Fruit fly (Drosophila melanogaster) whole organism, wandering third instar larva: ENCODE measurements around the gene Unc50.

ENCODE experiments used
- Abd-B ChIP-seq: fragments of >200 bp; optimal IDR thresholded peaks from 2 replicates; lab custom pipeline; 2017; ENCODE audit warnings: missing biosample characterization, missing genetic modification characterization
- CG32264 ChIP-seq: fragments of 200-800 bp; sonication (Bioruptor generic); optimal IDR thresholded peaks from 2 replicates; lab custom pipeline; 2016; ENCODE audit warnings: missing biosample characterization, missing genetic modification characterization
- CrebA ChIP-seq: fragments of 200-800 bp; sonication (Bioruptor generic); optimal IDR thresholded peaks from 2 replicates; lab custom pipeline; 2016; ENCODE audit warnings: missing biosample characterization, mild to moderate bottlenecking, missing genetic modification characterization, borderline replicate concordance
- Dfd ChIP-seq: fragments of >200 bp; optimal IDR thresholded peaks from 2 replicates; lab custom pipeline; 2017; ENCODE audit warnings: missing biosample characterization, missing genetic modification characterization
- Dif ChIP-seq: fragments of 200-275, 200-300 bp; sonication (Bioruptor generic); optimal IDR thresholded peaks from 2 replicates; lab custom pipeline; 2018; ENCODE audit warnings: missing biosample characterization, missing genetic modification characterization; ENCODE audit not compliant: partially characterized antibody
- HLH106 ChIP-seq: fragments of 200-800 bp; optimal IDR thresholded peaks from 3 replicates; lab custom pipeline; 2019; ENCODE audit warnings: missing biosample characterization, mild to moderate bottlenecking, missing genetic modification characterization, moderate library complexity
- Hnf4 ChIP-seq: fragments of 200-800 bp; sonication (Bioruptor generic); optimal IDR thresholded peaks from 2 replicates; lab custom pipeline; 2016; ENCODE audit warnings: missing biosample characterization, mild to moderate bottlenecking, missing genetic modification characterization
- Hr78 ChIP-seq: fragments of >200 bp; optimal IDR thresholded peaks from 2 replicates; lab custom pipeline; 2017; ENCODE audit warnings: missing biosample characterization, missing genetic modification characterization
- Hr83 ChIP-seq: fragments of 200-300 bp; sonication (Bioruptor generic); optimal IDR thresholded peaks from 2 replicates; lab custom pipeline; 2016; ENCODE audit warnings: missing biosample characterization, mild to moderate bottlenecking, missing genetic modification characterization, moderate library complexity; ENCODE audit not compliant: poor library complexity, severe bottlenecking
- Myc ChIP-seq: fragments of >200 bp; optimal IDR thresholded peaks from 2 replicates; lab custom pipeline; 2017
- N ChIP-seq: fragments of >200 bp; optimal IDR thresholded peaks from 2 replicates; lab custom pipeline; 2018; ENCODE audit warnings: missing biosample characterization, missing external identifiers, missing genetic modification characterization
- OdsH ChIP-seq: fragments of 200-800 bp; sonication (Bioruptor generic); optimal IDR thresholded peaks from 2 replicates; lab custom pipeline; 2016; ENCODE audit warnings: missing biosample characterization, mild to moderate bottlenecking, missing genetic modification characterization
- Sp1 ChIP-seq: fragments of 200-800 bp; sonication (Bioruptor generic); optimal IDR thresholded peaks from 3 replicates; lab custom pipeline; 2019; ENCODE audit warnings: missing biosample characterization, mild to moderate bottlenecking, missing genetic modification characterization, moderate library complexity
- brk ChIP-seq: fragments of 200-800 bp; sonication (Bioruptor generic); optimal IDR thresholded peaks from 2 replicates; lab custom pipeline; 2016; ENCODE audit warnings: missing biosample characterization, mild to moderate bottlenecking, missing genetic modification characterization
- dmrt93B ChIP-seq: fragments of 200-800 bp; sonication (Bioruptor generic); optimal IDR thresholded peaks from 2 replicates; lab custom pipeline; 2018; ENCODE audit warnings: missing biosample characterization, mild to moderate bottlenecking, missing genetic modification characterization
- dsf ChIP-seq: sonication (Bioruptor generic); optimal IDR thresholded peaks from 2 replicates; lab custom pipeline; 2016; ENCODE audit warnings: missing biosample characterization, missing genetic modification characterization, borderline replicate concordance
- ey ChIP-seq: fragments of 200-800 bp; sonication (Bioruptor generic); optimal IDR thresholded peaks from 2 replicates; lab custom pipeline; 2016; ENCODE audit warnings: missing biosample characterization, missing genetic modification characterization
- foxo ChIP-seq, 2 experiments: fragments of 200-800 bp; sonication (Bioruptor generic); optimal IDR thresholded peaks; 2 replicates in 1 of 2; 3 replicates in 1 of 2; lab custom pipeline; 2016 to 2017; ENCODE audit warnings: missing biosample characterization in 2 of 2, missing genetic modification characterization in 2 of 2
- fru ChIP-seq: fragments of 200-800 bp; sonication (Bioruptor generic); optimal IDR thresholded peaks from 3 replicates; lab custom pipeline; 2016; ENCODE audit warnings: missing biosample characterization, mild to moderate bottlenecking, missing genetic modification characterization
- h ChIP-seq: fragments of 200-800 bp; sonication (Bioruptor generic); optimal IDR thresholded peaks from 3 replicates; lab custom pipeline; 2016; ENCODE audit warnings: missing biosample characterization, mild to moderate bottlenecking, missing genetic modification characterization
- pan ChIP-seq: fragments of >200 bp; optimal IDR thresholded peaks from 2 replicates; lab custom pipeline; 2017
- psq ChIP-seq: fragments of 200-800 bp; sonication (Bioruptor generic); optimal IDR thresholded peaks from 3 replicates; lab custom pipeline; 2017; ENCODE audit warnings: missing biosample characterization, mild to moderate bottlenecking, missing genetic modification characterization, moderate library complexity
- rgr ChIP-seq: fragments of 200-800 bp; sonication (Bioruptor generic); optimal IDR thresholded peaks from 3 replicates; lab custom pipeline; 2016; ENCODE audit warnings: missing biosample characterization, mild to moderate bottlenecking, missing genetic modification characterization
- sv ChIP-seq: fragments of 200-800 bp; sonication (Bioruptor generic); optimal IDR thresholded peaks from 3 replicates; lab custom pipeline; 2016; ENCODE audit warnings: missing biosample characterization, missing genetic modification characterization
- tai ChIP-seq: sonication (Bioruptor generic); optimal IDR thresholded peaks from 2 replicates; lab custom pipeline; 2016; ENCODE audit warnings: missing biosample characterization, missing genetic modification characterization
- usp ChIP-seq: fragments of >200 bp; optimal IDR thresholded peaks from 2 replicates; lab custom pipeline; 2017; ENCODE audit warnings: missing biosample characterization, missing genetic modification characterization
- woc ChIP-seq: sonication (Bioruptor generic); optimal IDR thresholded peaks from 2 replicates; lab custom pipeline; 2016; ENCODE audit warnings: missing biosample characterization, mild to moderate bottlenecking, missing genetic modification characterization

The Unc50 gene

DNA sequence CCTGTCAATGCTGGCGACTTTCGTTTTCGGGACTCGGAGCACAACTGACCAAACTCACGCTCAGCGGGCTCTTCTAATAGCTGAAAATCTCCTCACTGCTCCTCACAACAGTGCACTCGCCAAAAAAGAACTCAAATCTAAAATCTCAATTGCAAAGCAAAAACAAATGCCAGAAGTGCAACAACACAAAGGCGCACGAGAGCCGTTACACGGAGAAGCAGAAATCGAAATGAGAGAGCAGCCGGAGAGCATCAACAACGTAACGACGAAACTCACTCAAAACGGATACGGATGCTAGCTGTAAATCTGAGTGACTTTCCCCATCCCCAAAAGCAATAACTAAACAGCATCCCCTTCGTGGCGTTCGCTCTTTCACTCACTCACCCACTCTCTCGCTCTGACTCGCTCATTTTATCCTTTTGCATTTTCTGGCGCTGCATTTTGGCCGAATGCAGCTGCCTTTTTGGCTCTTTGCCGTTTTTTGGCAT, 21.4 kb upstream of the Unc50 start, which contains the start of gene hb:
Gene hb, minus strand, starts transcription at position 51 of the 488 bp plus-strand sequence.
- no peak for TF ChIP-seq CG32264 (GFP tag; lab: Kevin White, UChicago)

DNA sequence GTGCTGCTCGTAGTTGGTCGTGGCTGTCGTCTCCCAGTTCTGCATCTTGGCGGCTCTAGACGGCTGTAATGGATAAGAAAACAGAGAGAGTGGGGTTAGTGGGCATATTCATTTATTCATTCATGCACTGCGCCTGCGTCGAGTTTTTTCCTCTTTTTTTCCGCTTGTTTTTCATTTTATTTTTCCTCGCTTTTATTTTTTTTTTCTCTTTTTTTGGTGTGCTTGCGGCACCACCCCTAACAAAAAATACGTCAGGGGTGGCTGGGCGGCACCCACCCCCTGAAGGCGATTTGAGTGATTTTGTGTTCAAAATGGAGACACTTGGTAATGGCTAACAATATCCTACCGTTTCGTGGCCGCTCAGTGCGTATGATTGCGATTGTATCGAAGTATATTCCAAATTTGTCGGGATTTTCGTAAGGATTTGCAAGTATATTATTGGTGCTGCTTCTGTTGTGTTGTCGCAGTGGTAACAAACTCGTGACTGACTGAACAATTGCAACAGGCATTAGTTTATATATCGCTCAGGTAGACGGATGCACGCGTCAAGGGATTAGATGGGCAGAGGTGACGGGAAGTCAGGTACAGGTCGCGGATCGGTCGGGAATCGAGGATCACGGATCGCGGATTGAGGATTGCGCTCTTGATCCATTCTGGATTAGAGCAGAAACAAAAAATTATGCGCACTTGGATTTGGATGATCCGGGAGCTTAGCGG, 17.9 kb upstream of the Unc50 start:
- TF ChIP-seq Abd-B (GFP tag; lab: Kevin White, UChicago) (no peak), CrebA (peak; percentile 39), Sp1 (peak; percentile 79)

DNA sequence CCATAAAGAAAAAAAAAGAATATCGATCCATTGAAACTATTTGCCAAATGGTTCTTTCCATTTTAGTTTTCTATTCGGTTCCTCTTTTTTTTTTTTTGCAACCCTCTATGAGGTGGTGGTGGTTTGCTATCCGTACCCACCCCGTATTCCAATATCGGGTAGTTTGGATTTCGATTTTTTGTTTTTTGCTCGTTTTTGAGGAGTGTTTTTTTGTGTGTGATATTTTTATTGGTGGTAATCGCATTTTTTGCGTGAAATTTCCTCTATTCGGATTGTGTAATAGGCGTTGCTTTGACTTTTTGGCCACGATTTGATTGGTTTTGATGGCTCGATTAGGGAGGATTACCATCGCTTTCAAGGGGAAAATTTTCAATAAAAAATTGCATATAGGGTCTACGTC, 10.0 kb upstream of the Unc50 start:
- no peak for TF ChIP-seq tai
- no peak for TF ChIP-seq woc (GFP tag; lab: Kevin White, UChicago)
- TF ChIP-seq foxo (GFP tag; optimal IDR thresholded peaks at IDR 0.05; lab: Kevin White, UChicago) = no peak
- no peak for TF ChIP-seq dsf (GFP tag; lab: Kevin White, UChicago)

DNA sequence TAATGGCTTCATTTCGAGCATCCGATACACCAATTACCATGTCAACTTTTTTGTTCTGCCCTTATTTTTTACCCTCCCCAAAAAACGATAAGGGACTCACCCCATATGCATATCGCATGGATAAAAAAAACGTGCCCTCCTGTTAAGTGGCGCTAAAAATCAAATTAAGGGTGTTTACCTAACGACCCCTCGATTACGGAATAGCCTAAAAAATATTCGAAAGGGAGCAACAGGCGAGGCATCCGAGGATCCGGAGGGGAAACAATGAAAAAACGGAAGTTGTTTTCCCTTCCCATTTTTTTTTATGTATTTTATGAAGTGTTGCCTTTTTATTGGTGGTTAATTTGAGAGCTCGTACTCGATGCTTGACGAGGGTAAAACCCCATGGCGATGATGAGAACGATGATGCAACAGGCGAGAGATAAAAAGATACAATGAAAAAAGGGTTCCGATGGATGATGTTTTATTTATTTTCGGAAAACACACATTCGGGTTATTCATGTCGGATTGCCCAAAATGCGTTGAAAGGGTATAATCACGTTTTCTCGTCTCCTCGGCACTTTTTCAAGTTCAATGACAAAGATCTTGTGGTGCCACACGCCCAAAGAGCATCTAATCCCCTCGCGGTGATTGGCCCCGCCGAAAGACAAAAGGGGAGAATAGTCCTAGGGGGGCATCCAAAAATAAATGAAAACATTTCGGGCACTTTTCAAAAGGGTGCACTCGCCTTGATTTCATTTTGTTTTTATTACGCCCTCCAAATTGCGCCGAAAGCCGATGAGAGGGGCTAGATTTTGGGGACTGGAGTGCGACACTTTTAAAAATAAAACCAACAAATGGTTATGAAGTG, 8.1 kb upstream of the Unc50 start, which contains the start of gene CG44227:
Gene CG44227, minus strand, starts transcription at position 849 of the 850 bp plus-strand sequence.
- TF ChIP-seq Abd-B (GFP tag; lab: Kevin White, UChicago) (no peak), rgr (GFP tag; lab: Kevin White, UChicago) (no peak), dmrt93B (GFP tag; lab: Kevin White, UChicago) (no peak), N (GFP tag; lab: Kevin White, UChicago) (no peak), HLH106 (tag; lab: Kevin White, UChicago) (no peak)

DNA sequence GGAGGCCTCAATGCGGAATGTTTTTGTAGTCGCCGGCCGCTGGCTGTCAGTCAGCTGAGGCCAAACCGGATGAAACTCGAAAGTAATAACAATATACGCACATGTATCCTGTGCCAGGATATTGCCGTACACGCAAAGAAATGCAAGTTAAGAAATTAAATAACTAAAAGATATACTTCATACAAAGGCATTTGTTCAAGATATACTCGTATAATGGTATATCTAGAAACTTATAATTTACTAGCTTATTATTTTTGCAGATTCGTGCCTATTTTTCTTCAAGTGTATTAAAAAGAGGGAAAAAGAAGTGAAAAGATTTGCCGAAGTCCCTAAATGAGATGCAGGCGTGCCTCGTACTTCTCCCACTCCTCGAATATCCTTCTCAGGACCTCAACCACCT, 6.9 kb upstream of the Unc50 start:
- TF ChIP-seq Myc (lab: Kevin White, UChicago) (no peak), CG32264 (GFP tag; lab: Kevin White, UChicago) (no peak), ey (GFP tag; lab: Kevin White, UChicago) (no peak), sv (GFP tag; lab: Kevin White, UChicago) (no peak)

DNA sequence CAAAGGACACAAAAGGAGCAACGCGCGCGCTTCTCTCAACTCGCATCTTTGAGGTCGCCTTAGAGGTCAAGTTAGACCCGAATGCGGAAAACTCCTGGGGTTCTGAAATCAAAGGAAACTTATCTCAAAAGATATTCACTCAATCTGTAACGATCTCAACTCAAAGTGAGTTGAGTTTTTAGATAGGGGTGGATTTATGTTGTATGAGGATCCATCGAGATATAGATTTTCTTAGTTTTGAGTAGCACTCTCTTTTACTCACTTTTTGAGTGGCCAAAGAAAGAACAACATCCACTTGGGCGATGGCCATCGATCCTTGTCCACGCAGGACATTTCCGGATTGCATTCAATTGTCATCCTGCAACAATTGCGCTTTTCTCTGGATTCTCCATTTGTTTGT, 4.2 kb upstream of the Unc50 start:
- TF ChIP-seq Dif (GFP tag; lab: Kevin White, UChicago) (no peak), usp (GFP tag; lab: Kevin White, UChicago) (no peak), Myc (lab: Kevin White, UChicago) (no peak), CrebA (no peak), Dfd (no peak), Hr83 (GFP tag; lab: Kevin White, UChicago) (no peak), Hnf4 (GFP tag; lab: Kevin White, UChicago) (no peak), HLH106 (tag; lab: Kevin White, UChicago) (no peak), psq (GFP tag; lab: Kevin White, UChicago) (no peak), fru (GFP tag; lab: Kevin White, UChicago) (no peak), Hr78 (GFP tag; lab: Kevin White, UChicago) (no peak), tai (no peak), pan (lab: Kevin White, UChicago) (no peak), h (GFP tag; lab: Kevin White, UChicago) (no peak), OdsH (no peak), brk (GFP tag; lab: Kevin White, UChicago) (no peak), CG32264 (GFP tag; lab: Kevin White, UChicago) (no peak), Sp1 (no peak), woc (GFP tag; lab: Kevin White, UChicago) (no peak), Abd-B (GFP tag; lab: Kevin White, UChicago) (no peak)
- TF ChIP-seq, all 38 proteins: peak for 0
